Fruit fly (Drosophila melanogaster) whole organism, prepupa: ENCODE results near the gene ea.

ENCODE experiments used
- Blimp-1 ChIP-seq: fragments of 200-800 bp; sonication (Bioruptor generic); optimal IDR thresholded peaks from 3 replicates; lab custom pipeline; 2017; ENCODE audit warnings: missing biosample characterization, missing genetic modification characterization, mild to moderate bottlenecking, moderate library complexity, missing genetic modification reagents
- CG10631 ChIP-seq: fragments of 200-800 bp; sonication (Bioruptor generic); optimal IDR thresholded peaks from 2 replicates; lab custom pipeline; 2016; ENCODE audit warnings: missing biosample characterization, missing genetic modification characterization
- CG10669 ChIP-seq: fragments of 200-800 bp; sonication (Bioruptor generic); optimal IDR thresholded peaks from 3 replicates; lab custom pipeline; 2018; ENCODE audit warnings: missing biosample characterization, mild to moderate bottlenecking, missing genetic modification characterization, moderate library complexity
- CG11294 ChIP-seq: fragments of 200-800 bp; sonication (Bioruptor generic); IDR thresholded peaks from 2 replicates; pipeline ENCODE4 v1.3.6; 2022; ENCODE audit warnings: missing biosample characterization, missing genetic modification characterization
- CG11762 ChIP-seq: fragments of 200-800 bp; sonication (Bioruptor generic); optimal IDR thresholded peaks from 3 replicates; lab custom pipeline; 2016; ENCODE audit warnings: missing biosample characterization, missing genetic modification characterization; ENCODE audit not compliant: insufficient read depth
- CG15336 ChIP-seq: fragments of 200-800 bp; sonication (Bioruptor generic); IDR thresholded peaks from 2 replicates; pipeline ENCODE4 v1.3.6; 2022; ENCODE audit warnings: missing biosample characterization, missing genetic modification characterization
- CG1621 ChIP-seq: fragments of 200-800 bp; sonication (Bioruptor generic); optimal IDR thresholded peaks from 3 replicates; lab custom pipeline; 2018; ENCODE audit warnings: missing biosample characterization, mild to moderate bottlenecking, missing genetic modification characterization
- CG16779 ChIP-seq: fragments of 200-800 bp; sonication (Bioruptor generic); optimal IDR thresholded peaks from 3 replicates; lab custom pipeline; 2017; ENCODE audit warnings: missing biosample characterization, mild to moderate bottlenecking, missing genetic modification characterization
- CG3032 ChIP-seq: fragments of 200-800 bp; optimal IDR thresholded peaks from 2 replicates; lab custom pipeline; 2019; ENCODE audit warnings: missing biosample characterization, mild to moderate bottlenecking, missing genetic modification characterization, moderate library complexity
- CG31627 ChIP-seq: fragments of 200-800 bp; sonication (Bioruptor generic); optimal IDR thresholded peaks from 3 replicates; lab custom pipeline; 2016; ENCODE audit warnings: missing biosample characterization, missing genetic modification characterization
- CG32006 ChIP-seq: fragments of 200-800 bp; sonication (Bioruptor generic); optimal IDR thresholded peaks from 3 replicates; lab custom pipeline; 2017; ENCODE audit warnings: missing biosample characterization, mild to moderate bottlenecking, missing genetic modification characterization
- CG34406 ChIP-seq: fragments of 200-800 bp; sonication (Bioruptor generic); optimal IDR thresholded peaks from 3 replicates; lab custom pipeline; 2016; ENCODE audit warnings: missing biosample characterization, missing genetic modification characterization
- CG6163 ChIP-seq: fragments of 200-800 bp; sonication (Bioruptor generic); IDR thresholded peaks from 3 replicates; pipeline ENCODE4 v1.3.6; 2022; ENCODE audit warnings: missing biosample characterization, missing genetic modification characterization
- CG6792 ChIP-seq: fragments of 200-800 bp; sonication (Bioruptor generic); optimal IDR thresholded peaks from 3 replicates; lab custom pipeline; 2016; ENCODE audit warnings: missing biosample characterization, missing genetic modification characterization
- CG6808 ChIP-seq: fragments of 200-800 bp; sonication (Bioruptor generic); optimal IDR thresholded peaks from 3 replicates; lab custom pipeline; 2017; ENCODE audit warnings: missing biosample characterization, missing genetic modification characterization, mild to moderate bottlenecking, moderate library complexity, missing genetic modification reagents
- CG8319 ChIP-seq: fragments of 200-800 bp; sonication (Bioruptor generic); optimal IDR thresholded peaks from 3 replicates; lab custom pipeline; 2016; ENCODE audit warnings: missing biosample characterization, missing genetic modification characterization
- CG8632 ChIP-seq: fragments of 200-800 bp; sonication (Bioruptor generic); optimal IDR thresholded peaks from 3 replicates; lab custom pipeline; 2016; ENCODE audit warnings: missing biosample characterization, missing genetic modification characterization
- Eip75B ChIP-seq: fragments of 200-800 bp; sonication (Bioruptor generic); optimal IDR thresholded peaks from 3 replicates; lab custom pipeline; 2016; ENCODE audit warnings: missing biosample characterization, missing genetic modification characterization
- Eip78C ChIP-seq: fragments of 200-800 bp; sonication (Bioruptor generic); peaks from one replicate; lab custom pipeline; 2016; ENCODE audit warnings: missing biosample characterization, missing genetic modification characterization
- Ets96B ChIP-seq: fragments of 200-800 bp; optimal IDR thresholded peaks from 2 replicates; lab custom pipeline; 2019; ENCODE audit warnings: missing biosample characterization, mild to moderate bottlenecking, missing genetic modification characterization, moderate library complexity
- Gug ChIP-seq: fragments of 200-800 bp; sonication (Bioruptor generic); IDR thresholded peaks from 2 replicates; pipeline ENCODE4 v1.3.6; 2022; ENCODE audit warnings: missing biosample characterization, missing genetic modification characterization
- Hr4 ChIP-seq: fragments of 200-800 bp; sonication (Bioruptor generic); optimal IDR thresholded peaks from 3 replicates; lab custom pipeline; 2016; ENCODE audit warnings: missing biosample characterization, missing genetic modification characterization
- Met ChIP-seq: fragments of 200-800 bp; sonication (Bioruptor generic); optimal IDR thresholded peaks from 3 replicates; lab custom pipeline; 2016; ENCODE audit warnings: missing biosample characterization, missing genetic modification characterization
- Smox ChIP-seq: fragments of 200-800 bp; sonication (Bioruptor generic); optimal IDR thresholded peaks from 3 replicates; lab custom pipeline; 2016; ENCODE audit warnings: missing biosample characterization, missing genetic modification characterization
- Sox102F ChIP-seq: fragments of 200-800 bp; sonication (Bioruptor generic); optimal IDR thresholded peaks from 2 replicates; lab custom pipeline; 2016; ENCODE audit warnings: missing biosample characterization, mild to moderate bottlenecking, missing genetic modification characterization
- Sox14 ChIP-seq: fragments of 200-800 bp; sonication (Bioruptor generic); optimal IDR thresholded peaks from 3 replicates; lab custom pipeline; 2016; ENCODE audit warnings: missing biosample characterization, missing genetic modification characterization
- Sox15 ChIP-seq: fragments of 200-800 bp; sonication (Bioruptor generic); optimal IDR thresholded peaks from 3 replicates; lab custom pipeline; 2016; ENCODE audit warnings: missing biosample characterization, missing genetic modification characterization
- achi ChIP-seq: fragments of 200-800 bp; sonication (Bioruptor generic); optimal IDR thresholded peaks from 3 replicates; lab custom pipeline; 2016; ENCODE audit warnings: missing biosample characterization, missing genetic modification characterization
- acj6 ChIP-seq: fragments of 200-800 bp; sonication (Bioruptor generic); optimal IDR thresholded peaks from 3 replicates; lab custom pipeline; 2016; ENCODE audit warnings: missing biosample characterization, missing genetic modification characterization
- cyc ChIP-seq: fragments of 200-800 bp; sonication (Bioruptor generic); optimal IDR thresholded peaks from 3 replicates; lab custom pipeline; 2016; ENCODE audit warnings: missing biosample characterization, missing genetic modification characterization
- dac ChIP-seq: fragments of 200-800 bp; sonication (Bioruptor generic); optimal IDR thresholded peaks from 2 replicates; lab custom pipeline; 2017; ENCODE audit warnings: missing biosample characterization, mild to moderate bottlenecking, missing genetic modification characterization
- dsx ChIP-seq: fragments of 200-800 bp; optimal IDR thresholded peaks from 3 replicates; lab custom pipeline; 2019; ENCODE audit warnings: missing biosample characterization, mild to moderate bottlenecking, missing genetic modification characterization, moderate library complexity; ENCODE audit not compliant: poor library complexity, severe bottlenecking
- eg ChIP-seq: fragments of 200-800 bp; sonication (Bioruptor generic); IDR thresholded peaks from 3 replicates; pipeline ENCODE4 v1.3.6; 2022; ENCODE audit warnings: missing biosample characterization, missing genetic modification characterization
- esn ChIP-seq: fragments of 200-800 bp; sonication (Bioruptor generic); optimal IDR thresholded peaks from 2 replicates; lab custom pipeline; 2016; ENCODE audit warnings: missing biosample characterization, mild to moderate bottlenecking, missing genetic modification characterization, moderate library complexity
- fd85E ChIP-seq: fragments of 200-800 bp; sonication (Bioruptor generic); optimal IDR thresholded peaks from 3 replicates; lab custom pipeline; 2016; ENCODE audit warnings: missing biosample characterization, missing genetic modification characterization
- lz ChIP-seq: fragments of 200-800 bp; sonication (Bioruptor generic); optimal IDR thresholded peaks from 3 replicates; lab custom pipeline; 2016; ENCODE audit warnings: missing biosample characterization, missing genetic modification characterization
- salr ChIP-seq, 2 experiments: fragments of 200-800 bp; sonication (Bioruptor generic); optimal IDR thresholded peaks; 3 replicates each; lab custom pipeline; 2016 to 2018; ENCODE audit warnings: missing biosample characterization in 2 of 2, missing genetic modification characterization in 2 of 2, mild to moderate bottlenecking in 1 of 2
- svp ChIP-seq: fragments of 200-800 bp; sonication (Bioruptor generic); peaks from one replicate; lab custom pipeline; 2016; ENCODE audit warnings: missing biosample characterization, missing genetic modification characterization
- topi ChIP-seq: fragments of 200-800 bp; sonication (Bioruptor generic); optimal IDR thresholded peaks from 3 replicates; lab custom pipeline; 2016; ENCODE audit warnings: missing biosample characterization, missing genetic modification characterization
- vri ChIP-seq: fragments of 200-800 bp; sonication (Bioruptor generic); optimal IDR thresholded peaks from 3 replicates; lab custom pipeline; 2016; ENCODE audit warnings: missing biosample characterization, mild to moderate bottlenecking, missing genetic modification characterization

Gene ea

dm6 chr3R:15342926-15343685 lies 14.6 kb downstream of the ea start, which contains the start of gene Nagk (continued):
- TF ChIP-seq CG1621 (tag; lab: Kevin White, UChicago) (no peak), CG8319 (GFP tag; lab: Kevin White, UChicago) (peak; percentile 34), Sox102F (GFP tag; lab: Kevin White, UChicago) (no peak), CG6792 (GFP tag; lab: Kevin White, UChicago) (peak; percentile 63), acj6 (GFP tag; lab: Kevin White, UChicago) (peak; percentile 75), Hr4 (GFP tag; lab: Kevin White, UChicago) (no peak), Gug (GFP tag; lab: Robert Waterston, UW) (no peak), CG11762 (GFP tag; lab: Kevin White, UChicago) (peak; percentile 46), Sox15 (peak; percentile 40)

- TF ChIP-seq CG34406 (GFP tag; lab: Kevin White, UChicago) (no peak), Blimp-1 (GFP tag; lab: Kevin White, UChicago) (peak; percentile 92), svp (GFP tag; lab: Kevin White, UChicago) (no peak), CG11294 (GFP tag; lab: Robert Waterston, UW) (no peak)
Observed at dm6 chr3R:15345198-15346017, 16.9 kb downstream of the ea start.

- TF ChIP-seq CG3032 (tag; lab: Kevin White, UChicago) (no peak), acj6 (GFP tag; lab: Kevin White, UChicago) (no peak), esn (peak; percentile 9), vri (GFP tag; lab: Kevin White, UChicago) (no peak), dsx (GFP tag; lab: Kevin White, UChicago) (peak; percentile 91)
Observed at dm6 chr3R:15346018-15346383, 17.5 kb downstream of the ea start, which contains the start of the genes Surf4 and CG31301. Gene Surf4, minus strand, starts transcription at chr3R:15346176. Gene CG31301, plus strand, starts transcription at chr3R:15346205.

DNA sequence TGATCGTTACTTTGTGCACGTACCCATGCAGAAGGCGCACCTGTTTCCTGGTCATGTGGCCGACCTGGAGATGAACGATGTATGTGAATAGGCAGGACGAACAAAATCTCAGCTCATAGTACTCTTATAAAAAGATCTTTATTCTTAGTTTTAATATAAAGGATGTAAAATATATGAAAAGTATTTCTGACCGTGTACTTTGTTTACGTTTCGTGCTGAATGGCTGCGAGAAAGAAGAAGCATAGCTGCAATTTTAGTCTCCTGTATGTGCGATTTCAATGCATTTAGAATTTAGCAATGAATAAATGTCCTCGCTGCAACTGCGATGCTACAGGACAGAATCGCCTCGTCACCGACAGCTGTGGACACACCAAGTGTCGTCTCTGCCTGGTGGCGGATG lies 19.3 kb downstream of the ea start, which contains the start of the genes CG42726 and CG42727:
Gene CG42726 (plus strand): TSS at position 227 of the 400 bp plus-strand sequence.
Gene CG42727 (plus strand): TSS at position 227 of the 400 bp plus-strand sequence.
- TF ChIP-seq Sox14 (GFP tag; lab: Kevin White, UChicago) (peak; percentile 52), Smox (no peak), CG8632 (GFP tag; lab: Kevin White, UChicago) (peak; percentile 22), CG11294 (GFP tag; lab: Robert Waterston, UW) (0 out of 2 replicates have a peak, but pooled peaks have one; percentile 27), achi (peak; percentile 30), salr (GFP tag; optimal IDR thresholded peaks at IDR 0.05; lab: Kevin White, UChicago) (no peak), Sox15 (peak; percentile 13), CG34406 (GFP tag; lab: Kevin White, UChicago) (peak; percentile 44), CG10669 (GFP tag; lab: Kevin White, UChicago) (peak; percentile 24), CG31627 (GFP tag; lab: Kevin White, UChicago) (peak; percentile 42), Eip78C (GFP tag; lab: Kevin White, UChicago) (peak; percentile 87), CG11762 (GFP tag; lab: Kevin White, UChicago) (peak; percentile 10), dac (GFP tag; lab: Kevin White, UChicago) (peak; percentile 28), CG10631 (peak; percentile 47), Hr4 (GFP tag; lab: Kevin White, UChicago) (no peak), CG6163 (GFP tag; lab: Robert Waterston, UW) (peak; percentile 51), CG8319 (GFP tag; lab: Kevin White, UChicago) (no peak), Ets96B (tag; lab: Kevin White, UChicago) (peak; percentile 44), lz (peak; percentile 48), CG16779 (tag; lab: Kevin White, UChicago) (no peak), CG15336 (GFP tag; lab: Robert Waterston, UW) (no peak), Eip75B (GFP tag; lab: Kevin White, UChicago) (no peak), topi (GFP tag; lab: Kevin White, UChicago) (peak; percentile 44), CG6792 (GFP tag; lab: Kevin White, UChicago) (peak; percentile 44), CG6808 (GFP tag; lab: Kevin White, UChicago) (no peak), CG32006 (GFP tag; lab: Kevin White, UChicago) (no peak), dsx (GFP tag; lab: Kevin White, UChicago) (no peak), esn (peak; percentile 69), Met (no peak), fd85E (GFP tag; lab: Kevin White, UChicago) (no peak), svp (GFP tag; lab: Kevin White, UChicago) (no peak), Gug (GFP tag; lab: Robert Waterston, UW) (no peak), CG3032 (tag; lab: Kevin White, UChicago) (peak; percentile 52), cyc (GFP tag; lab: Kevin White, UChicago) (peak; percentile 34), eg (GFP tag; lab: Robert Waterston, UW) (peak; percentile 56; the same call in 1 of the 3 replicates)
